Worm (Caenorhabditis elegans) whole organism, mixed stage, embryonic: Measurements from ENCODE around the gene ndnf-1.

Source experiments
- M03D4.4 ChIP-seq: sonication (generic microtip); optimal IDR thresholded peaks from 2 replicates; lab custom pipeline; 2017; ENCODE audit warnings: mild to moderate bottlenecking, missing genetic modification characterization, missing compliant biosample characterization
- bed-3 ChIP-seq: fragments of 200-800 bp; sonication (Bioruptor generic); optimal IDR thresholded peaks from 3 replicates; lab custom pipeline; 2018; ENCODE audit warnings: mild to moderate bottlenecking, missing genetic modification characterization, moderate library complexity, missing compliant biosample characterization
- blmp-1 ChIP-seq: fragments of 150-350 bp; optimal IDR thresholded peaks from 2 replicates; lab custom pipeline; 2014; ENCODE audit warnings: missing biosample characterization, missing genetic modification characterization
- ceh-39 ChIP-seq: fragments of 150-350 bp; optimal IDR thresholded peaks from 2 replicates; lab custom pipeline; 2014; ENCODE audit warnings: missing biosample characterization, missing genetic modification characterization
- ceh-43 ChIP-seq: fragments of 200-800 bp; sonication (Bioruptor generic); optimal IDR thresholded peaks from 2 replicates; lab custom pipeline; 2018; ENCODE audit warnings: mild to moderate bottlenecking, missing genetic modification characterization, moderate library complexity, missing compliant biosample characterization
- cnd-1 ChIP-seq: fragments of 200-800 bp; sonication (Bioruptor generic); optimal IDR thresholded peaks from 2 replicates; lab custom pipeline; 2018; ENCODE audit warnings: mild to moderate bottlenecking, missing genetic modification characterization, missing compliant biosample characterization
- elt-1 ChIP-seq: sonication (generic microtip); optimal IDR thresholded peaks from 2 replicates; lab custom pipeline; 2017; ENCODE audit warnings: missing genetic modification characterization, mild to moderate bottlenecking, missing compliant biosample characterization, antibody characterized with exemption, moderate library complexity, borderline replicate concordance; ENCODE audit not compliant: insufficient read depth
- elt-3 ChIP-seq: fragments of 150-350 bp; optimal IDR thresholded peaks from 2 replicates; lab custom pipeline; 2014; ENCODE audit warnings: missing biosample characterization, missing genetic modification characterization
- flh-1 ChIP-seq: fragments of 200-800 bp; sonication (Bioruptor generic); optimal IDR thresholded peaks from 2 replicates; lab custom pipeline; 2018; ENCODE audit warnings: mild to moderate bottlenecking, missing genetic modification characterization, moderate library complexity, missing compliant biosample characterization
- ham-2 ChIP-seq: fragments of 200-800 bp; sonication (Bioruptor generic); optimal IDR thresholded peaks from 2 replicates; lab custom pipeline; 2018; ENCODE audit warnings: mild to moderate bottlenecking, missing genetic modification characterization, missing compliant biosample characterization
- lin-13 ChIP-seq: fragments of 150-350 bp; optimal IDR thresholded peaks from 2 replicates; lab custom pipeline; 2014; ENCODE audit warnings: missing biosample characterization, missing genetic modification characterization
- lin-32 ChIP-seq: fragments of 200-800 bp; sonication (Bioruptor generic); optimal IDR thresholded peaks from 2 replicates; lab custom pipeline; 2018; ENCODE audit warnings: mild to moderate bottlenecking, missing genetic modification characterization, missing compliant biosample characterization
- lsy-2 ChIP-seq: fragments of 150-350 bp; optimal IDR thresholded peaks from 2 replicates; lab custom pipeline; 2014; ENCODE audit warnings: missing biosample characterization, missing genetic modification characterization
- mab-5 ChIP-seq: fragments of 150-350 bp; optimal IDR thresholded peaks from 2 replicates; lab custom pipeline; 2014; ENCODE audit warnings: missing biosample characterization, missing genetic modification characterization
- mep-1 ChIP-seq: fragments of 150-350 bp; optimal IDR thresholded peaks from 2 replicates; lab custom pipeline; 2017; ENCODE audit warnings: missing biosample characterization, missing genetic modification reagents, missing genetic modification characterization, inconsistent platforms
- mls-2 ChIP-seq: sonication (generic microtip); optimal IDR thresholded peaks from 2 replicates; lab custom pipeline; 2016; ENCODE audit warnings: mild to moderate bottlenecking, missing genetic modification characterization, moderate library complexity, missing compliant biosample characterization
- nhr-2 ChIP-seq: fragments of 150-350 bp; optimal IDR thresholded peaks from 2 replicates; lab custom pipeline; 2014; ENCODE audit warnings: missing biosample characterization, missing genetic modification characterization
- nhr-237 ChIP-seq: fragments of 150-350 bp; optimal IDR thresholded peaks from 2 replicates; lab custom pipeline; 2014; ENCODE audit warnings: missing biosample characterization, missing genetic modification characterization
- nhr-28 ChIP-seq: fragments of 150-350 bp; optimal IDR thresholded peaks from 2 replicates; lab custom pipeline; 2014; ENCODE audit warnings: missing biosample characterization, missing genetic modification characterization
- nhr-76 ChIP-seq: sonication (generic microtip); optimal IDR thresholded peaks from 2 replicates; lab custom pipeline; 2017; ENCODE audit warnings: missing biosample characterization, missing genetic modification characterization
- sem-2 ChIP-seq: fragments of 200-800 bp; sonication (Bioruptor generic); optimal IDR thresholded peaks from 2 replicates; lab custom pipeline; 2018; ENCODE audit warnings: mild to moderate bottlenecking, missing genetic modification characterization, missing compliant biosample characterization
- snpc-4 ChIP-seq: fragments of 150-350 bp; optimal IDR thresholded peaks from 2 replicates; lab custom pipeline; 2014; ENCODE audit warnings: missing biosample characterization, missing genetic modification characterization
- sptf-1 ChIP-seq: sonication (generic microtip); optimal IDR thresholded peaks from 2 replicates; lab custom pipeline; 2017; ENCODE audit warnings: mild to moderate bottlenecking, missing genetic modification characterization, moderate library complexity, missing compliant biosample characterization
- tbx-8 ChIP-seq: fragments of 200-800 bp; sonication (Bioruptor generic); optimal IDR thresholded peaks from 2 replicates; lab custom pipeline; 2018; ENCODE audit warnings: mild to moderate bottlenecking, missing genetic modification characterization, moderate library complexity, missing compliant biosample characterization
- unc-120 ChIP-seq: sonication (generic microtip); optimal IDR thresholded peaks from 2 replicates; lab custom pipeline; 2017; ENCODE audit warnings: missing genetic modification characterization, missing compliant biosample characterization; ENCODE audit not compliant: poor library complexity, severe bottlenecking
- unc-39 ChIP-seq: fragments of 150-350 bp; optimal IDR thresholded peaks from 2 replicates; lab custom pipeline; 2014; ENCODE audit warnings: missing biosample characterization, missing genetic modification characterization
- unc-62 ChIP-seq: fragments of 150-350 bp; optimal IDR thresholded peaks from 2 replicates; lab custom pipeline; 2014; ENCODE audit warnings: missing biosample characterization, missing genetic modification reagents, missing genetic modification characterization
- zip-8 ChIP-seq: fragments of 150-350 bp; optimal IDR thresholded peaks from 2 replicates; lab custom pipeline; 2014; ENCODE audit warnings: missing biosample characterization, missing genetic modification characterization
- ztf-11 ChIP-seq: fragments of 150-350 bp; optimal IDR thresholded peaks from 2 replicates; lab custom pipeline; 2014; ENCODE audit warnings: missing biosample characterization, missing genetic modification characterization

Gene ndnf-1

DNA sequence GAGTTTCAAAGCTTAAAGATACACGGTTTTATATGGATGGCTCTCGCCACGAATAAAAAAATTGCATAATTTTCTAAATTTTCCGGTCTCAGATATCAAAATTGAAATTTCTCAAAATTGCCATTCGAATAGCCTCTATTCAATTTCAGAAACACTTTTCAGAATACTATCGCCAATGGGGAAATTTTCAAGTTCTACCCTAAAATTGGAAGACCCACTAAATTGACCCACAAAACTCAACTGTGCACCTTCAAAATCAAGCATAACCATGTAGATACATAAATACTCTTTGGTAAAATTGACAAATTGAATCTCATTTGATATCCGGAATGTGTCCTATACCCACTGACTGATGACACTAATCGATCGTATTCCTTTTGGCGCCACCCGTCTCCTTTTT, 12.5 kb downstream of the ndnf-1 start:
- TF ChIP-seq cnd-1 (tag; lab: Kevin White, UChicago) (no peak), nhr-76 (tag; lab: Kevin White, UChicago) (no peak), ceh-43 (no peak), ztf-11 (tag; lab: Kevin White, UChicago) (no peak)

DNA sequence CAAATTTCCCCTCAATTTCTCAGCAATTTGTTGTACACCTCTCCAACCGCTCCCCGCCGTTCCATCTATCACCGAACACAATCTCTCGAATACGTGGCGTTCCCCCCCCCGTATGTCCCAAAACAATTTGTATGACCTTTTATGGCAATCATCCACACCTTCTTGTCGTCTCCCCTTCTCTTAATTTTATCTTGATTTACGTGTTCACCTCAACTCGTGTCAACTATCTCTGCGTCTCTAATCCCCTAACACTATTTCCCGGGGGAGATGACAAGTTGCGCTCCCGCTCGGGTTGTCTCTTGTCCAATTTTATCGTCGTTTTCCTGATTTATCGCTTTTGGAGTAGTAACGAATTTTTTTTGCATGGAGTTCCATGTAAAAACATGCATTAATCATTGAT, 14.1 kb downstream of the ndnf-1 start:
- TF ChIP-seq nhr-2 (tag; lab: Kevin White, UChicago) (peak; percentile 63), nhr-28 (tag; lab: Kevin White, UChicago) (no peak), elt-1 (tag; lab: Kevin White, UChicago) (peak; percentile 84), unc-62 (GFP tag; lab: Kevin White, UChicago) (peak; percentile 97), unc-120 (peak; percentile 52)

DNA sequence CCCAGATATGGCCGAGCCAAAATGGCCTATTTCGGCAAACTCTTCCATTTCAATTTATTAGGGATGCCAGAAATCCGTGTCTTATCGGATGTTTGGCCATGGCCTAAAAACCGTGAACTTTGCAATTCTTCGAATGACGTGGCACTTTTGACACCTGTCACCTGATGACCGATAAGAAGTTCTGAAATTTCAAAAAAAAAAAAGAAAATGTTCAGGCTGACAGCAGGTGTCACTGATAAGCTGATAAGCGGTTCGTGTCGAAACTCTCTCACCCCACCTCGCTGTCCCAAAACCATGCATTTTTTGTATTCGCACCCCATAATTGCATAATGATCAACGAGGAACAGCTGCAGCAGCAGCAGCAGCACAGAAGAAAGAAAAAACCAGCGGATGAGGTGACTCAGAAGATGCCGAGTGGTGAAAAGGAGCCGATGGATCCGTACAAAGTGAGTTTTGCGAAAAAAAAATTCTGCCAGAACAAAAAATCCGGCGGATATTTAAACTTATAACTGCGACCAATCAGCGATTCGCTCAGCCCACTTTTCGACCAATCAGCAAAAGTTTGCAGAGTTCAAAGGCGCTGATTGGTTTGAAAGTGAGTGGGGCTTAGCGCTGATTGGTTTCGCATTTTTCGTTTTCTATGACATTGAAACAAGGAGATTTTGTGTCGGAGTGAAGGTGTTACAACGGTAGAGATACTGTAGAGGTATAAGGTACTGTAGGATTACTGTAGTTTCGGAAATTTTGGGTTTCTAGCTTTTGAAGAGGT, 16.2 kb downstream of the ndnf-1 start, which contains the start of the genes Y54G2A.28 and vrp-1:
Y54G2A.28 (minus strand) TSS at position 48 of the 769 bp plus-strand sequence.
vrp-1 (plus strand) TSS at position 214 of the 769 bp plus-strand sequence.
- no peak for TF ChIP-seq ham-2 (GFP tag; lab: Kevin White, UChicago)
- no peak for TF ChIP-seq unc-62 (GFP tag; lab: Kevin White, UChicago)
- TF ChIP-seq nhr-76 (tag; lab: Kevin White, UChicago): no peak
- no peak for TF ChIP-seq ceh-43
- TF ChIP-seq sem-2: no peak
- no peak for TF ChIP-seq tbx-8 (GFP tag; lab: Kevin White, UChicago)
- TF ChIP-seq zip-8 (tag; lab: Kevin White, UChicago): no peak
- no peak for TF ChIP-seq lin-13 (tag; lab: Kevin White, UChicago)
- TF ChIP-seq ceh-39 (tag; lab: Kevin White, UChicago): no peak
- no peak for TF ChIP-seq cnd-1 (tag; lab: Kevin White, UChicago)
- TF ChIP-seq ztf-11 (tag; lab: Kevin White, UChicago): no peak
- no peak for TF ChIP-seq M03D4.4 (tag; lab: Kevin White, UChicago)
- TF ChIP-seq nhr-237 (tag; lab: Kevin White, UChicago): no peak
- TF ChIP-seq sptf-1: no peak
- TF ChIP-seq blmp-1 (tag; lab: Kevin White, UChicago): no peak
- no peak for TF ChIP-seq elt-3 (tag; lab: Kevin White, UChicago)
- no peak for TF ChIP-seq mab-5 (tag; lab: Kevin White, UChicago)
- no peak for TF ChIP-seq mls-2 (tag; lab: Kevin White, UChicago)
- no peak for TF ChIP-seq bed-3 (GFP tag; lab: Kevin White, UChicago)
- no peak for TF ChIP-seq lin-32 (GFP tag; lab: Kevin White, UChicago)
- TF ChIP-seq, all 35 proteins: peak for 0

DNA sequence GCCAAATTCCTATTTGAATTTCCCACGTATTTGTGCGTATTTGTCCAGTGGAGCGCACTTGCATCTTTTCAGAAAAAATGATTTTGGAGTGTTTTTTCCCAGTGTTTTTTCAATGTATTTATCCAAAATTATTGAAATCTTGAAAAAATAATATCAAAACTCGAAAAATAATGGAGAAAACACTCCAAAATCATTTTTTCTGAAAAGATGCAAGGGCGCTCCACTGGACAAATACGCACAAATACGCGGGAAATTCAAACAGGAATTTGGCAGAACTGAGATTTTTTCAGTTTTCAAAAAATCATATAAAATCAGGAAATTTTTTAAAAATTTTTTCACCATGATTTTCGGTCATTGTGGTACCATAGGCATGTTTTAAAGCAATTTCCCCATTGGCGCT, 17.1 kb downstream of the ndnf-1 start:
- TF ChIP-seq elt-1 (tag; lab: Kevin White, UChicago): no peak
- no peak for TF ChIP-seq ceh-43

DNA sequence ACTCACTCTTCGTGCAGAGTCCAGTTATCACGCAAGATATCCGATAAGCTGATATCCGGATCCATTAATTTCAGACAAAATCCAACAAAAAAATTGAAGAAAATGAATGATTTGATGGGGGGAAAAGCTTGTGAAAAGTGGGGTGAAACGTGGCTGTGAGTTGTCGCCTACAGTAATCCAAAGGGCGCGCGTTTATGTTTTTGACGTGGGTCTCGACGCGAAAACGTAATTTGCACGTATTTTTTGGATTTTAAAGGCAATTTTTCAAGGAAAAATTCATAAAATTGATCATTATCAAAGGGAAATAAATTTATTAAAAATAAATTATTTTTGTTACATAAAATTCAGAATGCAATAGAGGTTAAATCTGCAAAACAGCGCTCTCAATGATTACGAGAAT, 19.9 kb downstream of the ndnf-1 start, which contains the start of gene Y54G2A.73:
Y54G2A.73 (minus strand) TSS at position 65 of the 400 bp plus-strand sequence.
- TF ChIP-seq mls-2 (tag; lab: Kevin White, UChicago): no peak
- TF ChIP-seq lsy-2 (tag; lab: Kevin White, UChicago): no peak
- TF ChIP-seq snpc-4 (tag; lab: Kevin White, UChicago): no peak
- no peak for TF ChIP-seq unc-62 (GFP tag; lab: Kevin White, UChicago)
- no peak for TF ChIP-seq flh-1 (GFP tag; lab: Kevin White, UChicago)
- TF ChIP-seq mep-1 (tag; lab: Kevin White, UChicago): no peak

DNA sequence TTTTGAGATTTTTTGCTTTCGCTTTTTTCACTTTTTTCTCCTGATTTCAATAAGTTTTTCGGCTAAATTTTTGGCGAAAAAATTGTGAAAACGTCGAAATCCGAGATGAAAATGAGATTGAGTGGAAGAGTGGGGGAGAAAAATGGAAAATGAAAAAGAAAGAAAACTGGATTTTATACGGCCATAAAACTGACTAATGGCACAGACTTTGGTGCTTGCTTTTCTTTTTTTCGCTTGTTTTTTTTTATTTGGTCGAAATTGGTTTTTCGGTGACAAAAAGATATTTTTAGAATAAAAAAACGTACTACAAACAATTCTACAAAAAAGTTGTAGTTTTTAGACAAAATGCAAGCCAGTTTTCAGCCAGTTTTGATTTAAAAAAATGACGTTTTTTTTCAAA, 25.9 kb downstream of the ndnf-1 start:
- TF ChIP-seq lsy-2 (tag; lab: Kevin White, UChicago) (no peak), zip-8 (tag; lab: Kevin White, UChicago) (no peak), flh-1 (GFP tag; lab: Kevin White, UChicago) (no peak), ham-2 (GFP tag; lab: Kevin White, UChicago) (no peak), sem-2 (no peak), unc-39 (tag; lab: Kevin White, UChicago) (no peak), bed-3 (GFP tag; lab: Kevin White, UChicago) (no peak), unc-120 (no peak), ceh-39 (tag; lab: Kevin White, UChicago) (no peak), ztf-11 (tag; lab: Kevin White, UChicago) (no peak), elt-1 (tag; lab: Kevin White, UChicago) (no peak), mep-1 (tag; lab: Kevin White, UChicago) (no peak), mab-5 (tag; lab: Kevin White, UChicago) (no peak), ceh-43 (no peak)
- TF ChIP-seq, all 35 proteins: peak for 0
